Fruit fly (Drosophila melanogaster) whole organism, embryonic: ENCODE measurements around the gene CG34258.

Experiments
- Ada2b ChIP-seq: fragments of 200-800 bp; sonication (Bioruptor generic); IDR thresholded peaks from 2 replicates; pipeline ENCODE4 v1.3.6; 2022; ENCODE audit warnings: missing biosample characterization, missing genetic modification characterization
- B-H2 ChIP-seq: fragments of 200-800 bp; sonication (Bioruptor generic); optimal IDR thresholded peaks from 2 replicates; lab custom pipeline; 2018; ENCODE audit warnings: missing biosample characterization, mild to moderate bottlenecking, missing genetic modification characterization
- CG10147 ChIP-seq: fragments of 200-800 bp; sonication (Bioruptor generic); optimal IDR thresholded peaks from 2 replicates; lab custom pipeline; 2019; ENCODE audit warnings: missing biosample characterization, mild to moderate bottlenecking, missing genetic modification characterization, moderate library complexity
- CG11093 ChIP-seq: fragments of 200-800 bp; sonication (Bioruptor generic); IDR thresholded peaks from 3 replicates; pipeline ENCODE4 v1.3.6; 2022; ENCODE audit warnings: missing biosample characterization, missing genetic modification characterization
- CG11398 ChIP-seq: fragments of 200-800 bp; sonication (Bioruptor generic); optimal IDR thresholded peaks from 2 replicates; lab custom pipeline; 2016; ENCODE audit warnings: missing biosample characterization, missing genetic modification characterization
- CG13287 ChIP-seq: fragments of 200-800 bp; sonication (Bioruptor generic); IDR thresholded peaks from 2 replicates; pipeline ENCODE4 v1.3.6; 2022; ENCODE audit warnings: missing biosample characterization, missing genetic modification characterization; ENCODE audit not compliant: partially characterized antibody
- CG13775 ChIP-seq: fragments of 200-800 bp; sonication (Bioruptor generic); optimal IDR thresholded peaks from 3 replicates; lab custom pipeline; 2017; ENCODE audit warnings: missing biosample characterization, mild to moderate bottlenecking, missing genetic modification characterization
- CG15514 ChIP-seq: fragments of 200-800 bp; sonication (Bioruptor generic); optimal IDR thresholded peaks from 3 replicates; lab custom pipeline; 2017; ENCODE audit warnings: missing biosample characterization, missing genetic modification characterization, mild to moderate bottlenecking, moderate library complexity, missing genetic modification reagents
- CG17328 ChIP-seq: fragments of 200-800 bp; sonication (Bioruptor generic); IDR thresholded peaks from 2 replicates; pipeline ENCODE4 v1.3.6; 2022; ENCODE audit warnings: missing biosample characterization, missing genetic modification characterization
- CG18011 ChIP-seq: fragments of 200-800 bp; sonication (Bioruptor generic); optimal IDR thresholded peaks from 2 replicates; lab custom pipeline; 2017; ENCODE audit warnings: missing biosample characterization, missing genetic modification characterization, mild to moderate bottlenecking, moderate library complexity, missing genotype
- CG31388 ChIP-seq: fragments of 200-800 bp; sonication (Bioruptor generic); optimal IDR thresholded peaks from 2 replicates; lab custom pipeline; 2016; ENCODE audit warnings: missing biosample characterization, missing genetic modification characterization
- CG32532 ChIP-seq: fragments of 200-800 bp; sonication (Bioruptor generic); IDR thresholded peaks from 2 replicates; pipeline ENCODE4 v1.3.6; 2022; ENCODE audit warnings: missing biosample characterization, missing genetic modification characterization
- CG33213 ChIP-seq: fragments of 200-800 bp; sonication (Bioruptor generic); optimal IDR thresholded peaks from 3 replicates; lab custom pipeline; 2016; ENCODE audit warnings: missing biosample characterization, missing genetic modification characterization
- CG3407 ChIP-seq: fragments of 200-800 bp; sonication (Bioruptor generic); optimal IDR thresholded peaks from 2 replicates; lab custom pipeline; 2018; ENCODE audit warnings: missing biosample characterization, mild to moderate bottlenecking, missing genetic modification characterization
- CG34376 ChIP-seq: fragments of 200-800 bp; sonication (Bioruptor generic); optimal IDR thresholded peaks from 2 replicates; lab custom pipeline; 2018; ENCODE audit warnings: missing biosample characterization, mild to moderate bottlenecking, missing genetic modification characterization
- CG3838 ChIP-seq: fragments of 200-800 bp; sonication (Bioruptor generic); optimal IDR thresholded peaks from 3 replicates; lab custom pipeline; 2016; ENCODE audit warnings: missing biosample characterization, missing genetic modification characterization
- CG8359 ChIP-seq: fragments of 200-800 bp; sonication (Bioruptor generic); optimal IDR thresholded peaks from 2 replicates; lab custom pipeline; 2017; ENCODE audit warnings: missing biosample characterization, mild to moderate bottlenecking, missing genetic modification characterization, borderline replicate concordance
- CG9932 ChIP-seq: fragments of 200-800 bp; sonication (Bioruptor generic); IDR thresholded peaks from 2 replicates; pipeline ENCODE4 v1.3.6; 2022; ENCODE audit warnings: missing biosample characterization, missing genetic modification characterization
- Dp ChIP-seq: fragments of 200-800 bp; sonication (Bioruptor generic); optimal IDR thresholded peaks from 2 replicates; lab custom pipeline; 2018; ENCODE audit warnings: missing biosample characterization, mild to moderate bottlenecking, missing genetic modification characterization, moderate library complexity
- Ets97D ChIP-seq: fragments of 200-800 bp; sonication (Bioruptor generic); optimal IDR thresholded peaks from 3 replicates; lab custom pipeline; 2016; ENCODE audit warnings: missing biosample characterization, missing genetic modification characterization
- Gug ChIP-seq: fragments of 200-800 bp; sonication (Bioruptor generic); IDR thresholded peaks from 4 replicates; pipeline ENCODE4 v1.3.6; 2022; ENCODE audit warnings: missing biosample characterization, missing genetic modification characterization
- HmgZ ChIP-seq: fragments of 200-800 bp; sonication (Bioruptor generic); optimal IDR thresholded peaks from 2 replicates; lab custom pipeline; 2018; ENCODE audit warnings: missing biosample characterization, mild to moderate bottlenecking, missing genetic modification characterization
- Hmx ChIP-seq: fragments of 200-800 bp; sonication (Bioruptor generic); optimal IDR thresholded peaks from 2 replicates; lab custom pipeline; 2016; ENCODE audit warnings: missing biosample characterization, missing genetic modification characterization
- Lim3 ChIP-seq: fragments of 200-800 bp; sonication (Bioruptor generic); IDR thresholded peaks from 2 replicates; pipeline ENCODE4 v1.3.6; 2022; ENCODE audit warnings: missing biosample characterization, missing genetic modification characterization
- MESR4 ChIP-seq: fragments of 200-800 bp; sonication (Bioruptor generic); optimal IDR thresholded peaks from 2 replicates; lab custom pipeline; 2018; ENCODE audit warnings: missing biosample characterization, mild to moderate bottlenecking, missing genetic modification characterization, moderate library complexity
- Mad ChIP-seq: fragments of 200-800 bp; sonication (Bioruptor generic); optimal IDR thresholded peaks from 2 replicates; lab custom pipeline; 2016; ENCODE audit warnings: missing biosample characterization, missing genetic modification characterization
- Med ChIP-seq: fragments of 200-800 bp; sonication (Bioruptor generic); peaks from one replicate; lab custom pipeline; 2016; ENCODE audit warnings: missing biosample characterization, missing genetic modification characterization, mild to moderate bottlenecking, inconsistent platforms, moderate library complexity
- Meics ChIP-seq: fragments of 200-800 bp; sonication (Bioruptor generic); optimal IDR thresholded peaks from 2 replicates; lab custom pipeline; 2017; ENCODE audit warnings: missing biosample characterization, mild to moderate bottlenecking, missing genetic modification characterization
- Nf-YC ChIP-seq: fragments of 200-800 bp; optimal IDR thresholded peaks from 3 replicates; lab custom pipeline; 2019; ENCODE audit warnings: missing biosample characterization, mild to moderate bottlenecking, missing genetic modification characterization, moderate library complexity
- NfI ChIP-seq: fragments of 200-800 bp; sonication (Bioruptor generic); optimal IDR thresholded peaks from 3 replicates; lab custom pipeline; 2018; ENCODE audit warnings: missing biosample characterization, mild to moderate bottlenecking, missing genetic modification characterization, moderate library complexity
- Oaz ChIP-seq: fragments of 200-800 bp; sonication (Bioruptor generic); IDR thresholded peaks from 2 replicates; pipeline ENCODE4 v1.3.6; 2022; ENCODE audit warnings: missing biosample characterization, missing genetic modification characterization
- Pdp1 ChIP-seq, 2 experiments: fragments of 200-800 bp; sonication (Bioruptor generic); optimal IDR thresholded peaks; 3 replicates each; lab custom pipeline; 2016; ENCODE audit warnings: missing biosample characterization in 2 of 2, missing genetic modification characterization in 2 of 2, mild to moderate bottlenecking in 1 of 2, moderate library complexity in 1 of 2
- Xrp1 ChIP-seq: fragments of 200-800 bp; sonication (Bioruptor generic); IDR thresholded peaks from 2 replicates; pipeline ENCODE4 v1.3.6; 2022; ENCODE audit warnings: missing biosample characterization, missing genetic modification characterization
- ab ChIP-seq: fragments of 200-800 bp; sonication (Bioruptor generic); optimal IDR thresholded peaks from 2 replicates; lab custom pipeline; 2016; ENCODE audit warnings: missing biosample characterization, missing genetic modification characterization
- ac ChIP-seq: fragments of 200-800 bp; sonication (Bioruptor generic); optimal IDR thresholded peaks from 3 replicates; lab custom pipeline; 2017; ENCODE audit warnings: missing biosample characterization, mild to moderate bottlenecking, missing genetic modification characterization
- crp ChIP-seq, 2 experiments: fragments of 200-800 bp; sonication (Bioruptor generic); optimal IDR thresholded peaks; 2 replicates in 1 of 2; 3 replicates in 1 of 2; lab custom pipeline; 2017; ENCODE audit warnings: missing biosample characterization in 2 of 2, missing genetic modification characterization in 2 of 2, mild to moderate bottlenecking in 1 of 2, moderate library complexity in 1 of 2
- dati ChIP-seq: fragments of 200-800 bp; sonication (Bioruptor generic); IDR thresholded peaks from 2 replicates; pipeline ENCODE4 v1.3.6; 2022; ENCODE audit warnings: missing biosample characterization, missing genetic modification characterization
- dmrt11E ChIP-seq: fragments of 200-800 bp; sonication (Bioruptor generic); optimal IDR thresholded peaks from 3 replicates; lab custom pipeline; 2018; ENCODE audit warnings: missing biosample characterization, mild to moderate bottlenecking, missing genetic modification characterization, moderate library complexity
- grau ChIP-seq: fragments of 200-800 bp; optimal IDR thresholded peaks from 3 replicates; lab custom pipeline; 2019; ENCODE audit warnings: missing biosample characterization, mild to moderate bottlenecking, missing genetic modification characterization, moderate library complexity
- kah ChIP-seq: fragments of 200-800 bp; sonication (Bioruptor generic); optimal IDR thresholded peaks from 2 replicates; lab custom pipeline; 2018; ENCODE audit warnings: missing biosample characterization, mild to moderate bottlenecking, missing genetic modification characterization
- klu ChIP-seq: fragments of 200-800 bp; sonication (Bioruptor generic); IDR thresholded peaks from 2 replicates; pipeline ENCODE4 v1.3.6; 2022; ENCODE audit warnings: missing biosample characterization, missing genetic modification characterization
- oc ChIP-seq: fragments of 200-800 bp; sonication (Bioruptor generic); optimal IDR thresholded peaks from 2 replicates; lab custom pipeline; 2018; ENCODE audit warnings: missing biosample characterization, mild to moderate bottlenecking, missing genetic modification characterization, moderate library complexity
- sug ChIP-seq: fragments of 200-800 bp; optimal IDR thresholded peaks from 2 replicates; lab custom pipeline; 2019; ENCODE audit warnings: missing biosample characterization, mild to moderate bottlenecking, missing genetic modification characterization, moderate library complexity
- tap ChIP-seq: fragments of 200-800 bp; optimal IDR thresholded peaks from 3 replicates; lab custom pipeline; 2019; ENCODE audit warnings: missing biosample characterization, mild to moderate bottlenecking, missing genetic modification characterization, moderate library complexity
- tin ChIP-seq: fragments of 200-800 bp; sonication (Bioruptor generic); optimal IDR thresholded peaks from 3 replicates; lab custom pipeline; 2016; ENCODE audit warnings: missing biosample characterization, missing genetic modification characterization
- tio ChIP-seq: fragments of 200-800 bp; sonication (Bioruptor generic); optimal IDR thresholded peaks from 2 replicates; lab custom pipeline; 2017; ENCODE audit warnings: missing biosample characterization, missing genetic modification characterization, inconsistent platforms
- tup ChIP-seq: fragments of 200-800 bp; sonication (Bioruptor generic); optimal IDR thresholded peaks from 2 replicates; lab custom pipeline; 2016; ENCODE audit warnings: missing biosample characterization, mild to moderate bottlenecking, missing genetic modification characterization, moderate library complexity
- wdn ChIP-seq: fragments of 200-800 bp; sonication (Bioruptor generic); IDR thresholded peaks from 2 replicates; pipeline ENCODE4 v1.3.6; 2022; ENCODE audit warnings: missing biosample characterization, missing genetic modification characterization
- wek ChIP-seq: fragments of 200-800 bp; sonication (Bioruptor generic); optimal IDR thresholded peaks from 3 replicates; lab custom pipeline; 2018; ENCODE audit warnings: missing biosample characterization, mild to moderate bottlenecking, missing genetic modification characterization, moderate library complexity
- zfh2 ChIP-seq: fragments of 200-800 bp; sonication (Bioruptor generic); optimal IDR thresholded peaks from 2 replicates; lab custom pipeline; 2016; ENCODE audit warnings: missing biosample characterization, missing genetic modification characterization

The CG34258 gene

DNA sequence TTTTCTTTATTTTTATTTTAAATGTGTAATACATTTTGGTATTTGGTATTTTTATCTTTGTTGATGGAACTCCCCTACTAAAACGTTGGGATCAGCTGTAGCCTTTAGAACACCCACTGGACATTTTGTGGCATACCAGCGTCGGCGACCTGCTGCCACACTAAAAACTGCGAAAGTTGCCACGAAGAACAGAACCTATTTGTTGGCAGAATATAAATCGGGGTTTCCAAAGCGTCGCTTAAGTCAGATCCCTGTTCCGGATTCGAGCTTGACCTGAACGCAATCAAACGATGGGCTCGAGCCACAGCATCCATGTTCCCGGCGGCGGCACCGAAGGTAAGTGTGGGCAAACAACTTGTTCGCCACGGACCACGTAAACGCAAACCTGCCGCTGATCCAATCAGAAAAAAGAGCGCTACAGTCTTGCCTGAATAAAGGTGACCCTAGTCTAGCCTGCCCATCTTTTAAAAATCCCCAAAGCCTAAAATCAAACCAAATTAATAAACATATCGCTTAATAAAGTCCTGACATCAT, 26.9 kb downstream of the CG34258 start, which contains the start of gene Grasp65 (continued):
- TF ChIP-seq Meics (GFP tag; lab: Kevin White, UChicago): peak; percentile 14
- no peak for TF ChIP-seq oc (tag; lab: Kevin White, UChicago)
- no peak for TF ChIP-seq Mad (GFP tag; lab: Kevin White, UChicago)
- TF ChIP-seq CG10147: peak; percentile 28
- no peak for TF ChIP-seq wdn
- peak; percentile 51; the same call in 1 of the 2 replicates for TF ChIP-seq CG13287 (GFP tag; lab: Robert Waterston, UW)
- peak; percentile 97 for TF ChIP-seq MESR4
- peak; percentile 32 for TF ChIP-seq tap (tag; lab: Kevin White, UChicago)
- no peak for TF ChIP-seq Ada2b
- peak; percentile 58 for TF ChIP-seq kah
- no peak for TF ChIP-seq klu (GFP tag; lab: Robert Waterston, UW)
- no peak for TF ChIP-seq tin (GFP tag; lab: Kevin White, UChicago)
- TF ChIP-seq Gug: no peak
- peak; percentile 14 for TF ChIP-seq B-H2
- TF ChIP-seq CG31388: no peak
- TF ChIP-seq CG32532 (GFP tag; lab: Robert Waterston, UW): peak; percentile 18; the same call in 1 of the 2 replicates
- TF ChIP-seq zfh2: no peak
- TF ChIP-seq Hmx (GFP tag; lab: Kevin White, UChicago): no peak
- no peak for TF ChIP-seq CG33213 (GFP tag; lab: Kevin White, UChicago)
- no peak for TF ChIP-seq Lim3 (GFP tag; lab: Robert Waterston, UW)
- TF ChIP-seq CG34376: peak; percentile 24
- no peak for TF ChIP-seq CG18011 (GFP tag; lab: Kevin White, UChicago)
- TF ChIP-seq CG13775 (GFP tag; lab: Kevin White, UChicago): no peak
- no peak for TF ChIP-seq CG11093 (GFP tag; lab: Robert Waterston, UW)
- peak; percentile 3 for TF ChIP-seq Dp (GFP tag; lab: Kevin White, UChicago)
- no peak for TF ChIP-seq Oaz (GFP tag; lab: Robert Waterston, UW)
- TF ChIP-seq crp (GFP tag; optimal IDR thresholded peaks at IDR 0.05; lab: Kevin White, UChicago): peak; percentile 15 to 91
- TF ChIP-seq CG17328 (GFP tag; lab: Robert Waterston, UW): 0 out of 2 replicates have a peak, but pooled peaks have one; percentile 14
- TF ChIP-seq CG15514 (GFP tag; lab: Kevin White, UChicago): peak; percentile 39
- TF ChIP-seq sug: peak; percentile 27
- TF ChIP-seq grau (tag; lab: Kevin White, UChicago): peak; percentile 89
- TF ChIP-seq ac (GFP tag; lab: Kevin White, UChicago): no peak
- no peak for TF ChIP-seq CG11398
- no peak for TF ChIP-seq NfI (GFP tag; lab: Kevin White, UChicago)
- TF ChIP-seq Med: peak; percentile 61
- peak; percentile 53 for TF ChIP-seq HmgZ (tag; lab: Kevin White, UChicago)
- no peak for TF ChIP-seq CG8359 (GFP tag; lab: Kevin White, UChicago)
- peak; percentile 96 for TF ChIP-seq wek
- TF ChIP-seq tup (GFP tag; lab: Kevin White, UChicago): no peak
- TF ChIP-seq Ets97D (GFP tag; lab: Kevin White, UChicago): no peak
- no peak for TF ChIP-seq CG3838 (GFP tag; lab: Kevin White, UChicago)
- TF ChIP-seq CG9932 (GFP tag; lab: Robert Waterston, UW): 0 out of 2 replicates have a peak, but pooled peaks have one; percentile 11
- no peak for TF ChIP-seq ab
- TF ChIP-seq dmrt11E (tag; lab: Kevin White, UChicago): no peak
- TF ChIP-seq CG3407 (GFP tag; lab: Kevin White, UChicago): no peak
- peak; percentile 77 for TF ChIP-seq Nf-YC
- TF ChIP-seq Xrp1 (GFP tag; lab: Robert Waterston, UW): peak; percentile 17; the same call in 1 of the 2 replicates
- TF ChIP-seq Pdp1 (GFP tag; optimal IDR thresholded peaks at IDR 0.05; lab: Kevin White, UChicago): peak in 1 of 2 experiments; percentile 14
- TF ChIP-seq tio (GFP tag; lab: Kevin White, UChicago): no peak
- no peak for TF ChIP-seq dati (GFP tag; lab: Robert Waterston, UW)
